Worm (Caenorhabditis elegans) whole organism, mixed stage, embryonic: ENCODE measurements around the gene lbp-1.

Source experiments
- M03D4.4 ChIP-seq: sonication (generic microtip); optimal IDR thresholded peaks from 2 replicates; lab custom pipeline; 2017; ENCODE audit warnings: mild to moderate bottlenecking, missing genetic modification characterization, missing compliant biosample characterization
- bed-3 ChIP-seq: fragments of 200-800 bp; sonication (Bioruptor generic); optimal IDR thresholded peaks from 3 replicates; lab custom pipeline; 2018; ENCODE audit warnings: mild to moderate bottlenecking, missing genetic modification characterization, moderate library complexity, missing compliant biosample characterization
- ceh-39 ChIP-seq: fragments of 150-350 bp; optimal IDR thresholded peaks from 2 replicates; lab custom pipeline; 2014; ENCODE audit warnings: missing biosample characterization, missing genetic modification characterization
- ceh-43 ChIP-seq: fragments of 200-800 bp; sonication (Bioruptor generic); optimal IDR thresholded peaks from 2 replicates; lab custom pipeline; 2018; ENCODE audit warnings: mild to moderate bottlenecking, missing genetic modification characterization, moderate library complexity, missing compliant biosample characterization
- ceh-83 ChIP-seq: fragments of 200-800 bp; sonication (Bioruptor generic); optimal IDR thresholded peaks from 2 replicates; lab custom pipeline; 2018; ENCODE audit warnings: mild to moderate bottlenecking, missing genetic modification characterization, missing compliant biosample characterization
- ces-1 ChIP-seq: fragments of 150-350 bp; optimal IDR thresholded peaks from 2 replicates; lab custom pipeline; 2014; ENCODE audit warnings: missing biosample characterization, missing genetic modification reagents, missing genetic modification characterization
- cnd-1 ChIP-seq: fragments of 200-800 bp; sonication (Bioruptor generic); optimal IDR thresholded peaks from 2 replicates; lab custom pipeline; 2018; ENCODE audit warnings: mild to moderate bottlenecking, missing genetic modification characterization, missing compliant biosample characterization
- elt-1 ChIP-seq: sonication (generic microtip); optimal IDR thresholded peaks from 2 replicates; lab custom pipeline; 2017; ENCODE audit warnings: missing genetic modification characterization, mild to moderate bottlenecking, missing compliant biosample characterization, antibody characterized with exemption, moderate library complexity, borderline replicate concordance; ENCODE audit not compliant: insufficient read depth
- elt-3 ChIP-seq: fragments of 150-350 bp; optimal IDR thresholded peaks from 2 replicates; lab custom pipeline; 2014; ENCODE audit warnings: missing biosample characterization, missing genetic modification characterization
- hlh-1 ChIP-seq: fragments of 150-350 bp; optimal IDR thresholded peaks from 2 replicates; lab custom pipeline; 2014; ENCODE audit warnings: missing biosample characterization, missing genetic modification reagents, missing genetic modification characterization
- lin-13 ChIP-seq: fragments of 150-350 bp; optimal IDR thresholded peaks from 2 replicates; lab custom pipeline; 2014; ENCODE audit warnings: missing biosample characterization, missing genetic modification characterization
- mab-5 ChIP-seq: fragments of 150-350 bp; optimal IDR thresholded peaks from 2 replicates; lab custom pipeline; 2014; ENCODE audit warnings: missing biosample characterization, missing genetic modification characterization
- mep-1 ChIP-seq: fragments of 150-350 bp; optimal IDR thresholded peaks from 2 replicates; lab custom pipeline; 2017; ENCODE audit warnings: missing biosample characterization, missing genetic modification reagents, missing genetic modification characterization, inconsistent platforms
- mls-2 ChIP-seq: sonication (generic microtip); optimal IDR thresholded peaks from 2 replicates; lab custom pipeline; 2016; ENCODE audit warnings: mild to moderate bottlenecking, missing genetic modification characterization, moderate library complexity, missing compliant biosample characterization
- nhr-237 ChIP-seq: fragments of 150-350 bp; optimal IDR thresholded peaks from 2 replicates; lab custom pipeline; 2014; ENCODE audit warnings: missing biosample characterization, missing genetic modification characterization
- nhr-28 ChIP-seq: fragments of 150-350 bp; optimal IDR thresholded peaks from 2 replicates; lab custom pipeline; 2014; ENCODE audit warnings: missing biosample characterization, missing genetic modification characterization
- nhr-76 ChIP-seq: sonication (generic microtip); optimal IDR thresholded peaks from 2 replicates; lab custom pipeline; 2017; ENCODE audit warnings: missing biosample characterization, missing genetic modification characterization
- pha-4 ChIP-seq: fragments of 150-350 bp; optimal IDR thresholded peaks from 2 replicates; lab custom pipeline; 2018; ENCODE audit warnings: missing biosample characterization, missing genetic modification reagents, missing genetic modification characterization
- sem-2 ChIP-seq: fragments of 200-800 bp; sonication (Bioruptor generic); optimal IDR thresholded peaks from 2 replicates; lab custom pipeline; 2018; ENCODE audit warnings: mild to moderate bottlenecking, missing genetic modification characterization, missing compliant biosample characterization
- snpc-4 ChIP-seq: fragments of 150-350 bp; optimal IDR thresholded peaks from 2 replicates; lab custom pipeline; 2014; ENCODE audit warnings: missing biosample characterization, missing genetic modification characterization
- sptf-1 ChIP-seq: sonication (generic microtip); optimal IDR thresholded peaks from 2 replicates; lab custom pipeline; 2017; ENCODE audit warnings: mild to moderate bottlenecking, missing genetic modification characterization, moderate library complexity, missing compliant biosample characterization
- unc-39 ChIP-seq: fragments of 150-350 bp; optimal IDR thresholded peaks from 2 replicates; lab custom pipeline; 2014; ENCODE audit warnings: missing biosample characterization, missing genetic modification characterization
- zip-8 ChIP-seq: fragments of 150-350 bp; optimal IDR thresholded peaks from 2 replicates; lab custom pipeline; 2014; ENCODE audit warnings: missing biosample characterization, missing genetic modification characterization
- ztf-11 ChIP-seq: fragments of 150-350 bp; optimal IDR thresholded peaks from 2 replicates; lab custom pipeline; 2014; ENCODE audit warnings: missing biosample characterization, missing genetic modification characterization

Gene lbp-1

DNA sequence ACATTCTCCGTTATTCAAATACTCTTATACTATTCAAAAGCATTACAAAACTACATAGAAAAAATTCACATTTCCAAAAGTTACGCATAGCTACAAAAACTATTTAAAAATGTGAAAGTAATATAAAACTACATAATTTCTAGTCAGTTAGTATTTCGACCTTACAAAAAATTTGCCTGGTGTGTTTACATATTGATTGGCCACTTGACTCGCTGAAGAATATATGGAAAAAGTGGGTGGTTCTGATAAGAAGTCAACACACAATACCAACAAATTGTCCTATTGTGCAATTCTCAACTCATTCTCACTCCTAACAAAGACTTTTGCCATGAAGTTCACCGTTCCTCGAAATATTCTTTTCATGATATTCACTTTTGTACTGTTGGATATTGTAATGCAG lies 39.6 kb downstream of the lbp-1 start, which contains the start of gene K09C4.1:
Gene K09C4.1, plus strand, starts transcription at position 301 of the 400 bp plus-strand sequence.
- TF ChIP-seq mls-2 (no peak), zip-8 (no peak), bed-3 (GFP tag; lab: Kevin White, UChicago) (no peak), elt-1 (tag; lab: Kevin White, UChicago) (no peak), unc-39 (no peak), nhr-237 (no peak), ztf-11 (tag; lab: Kevin White, UChicago) (no peak), cnd-1 (no peak), ces-1 (GFP tag; lab: Kevin White, UChicago) (no peak), ceh-39 (tag; lab: Kevin White, UChicago) (no peak), hlh-1 (tag; lab: Kevin White, UChicago) (no peak)

DNA sequence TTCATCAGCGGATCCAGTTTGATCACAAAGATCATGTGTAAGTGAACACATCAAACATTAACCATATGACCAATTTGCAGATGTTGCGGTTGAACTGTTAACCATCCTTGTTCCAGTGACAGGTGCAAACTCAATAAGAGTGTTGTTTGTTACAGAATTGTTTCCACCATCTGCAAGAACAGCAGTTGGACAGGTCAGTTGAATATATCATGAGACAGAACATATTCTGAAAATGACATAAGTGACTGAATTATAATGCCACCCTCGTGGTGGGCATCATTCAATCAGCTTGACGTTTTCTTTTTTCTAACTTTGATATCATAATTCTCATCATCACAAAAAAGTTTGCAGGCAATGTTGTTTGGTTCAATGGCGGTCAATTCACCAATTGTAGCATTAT lies 41.6 kb downstream of the lbp-1 start:
- TF ChIP-seq sem-2 (GFP tag; lab: Kevin White, UChicago) (no peak), sptf-1 (no peak), ces-1 (GFP tag; lab: Kevin White, UChicago) (no peak), lin-13 (tag; lab: Kevin White, UChicago) (no peak), elt-3 (tag; lab: Kevin White, UChicago) (no peak)

ce11 chrX:3301770-3302169 lies 42.8 kb downstream of the lbp-1 start, which contains the start of gene F11D5.5:
Gene F11D5.5 (plus strand): TSS chrX:3302070.
- TF ChIP-seq snpc-4 (tag; lab: Kevin White, UChicago) (no peak), mep-1 (tag; lab: Kevin White, UChicago) (no peak), nhr-28 (tag; lab: Kevin White, UChicago) (no peak), nhr-76 (no peak), M03D4.4 (tag; lab: Kevin White, UChicago) (no peak), hlh-1 (tag; lab: Kevin White, UChicago) (no peak), ceh-83 (no peak)
- TF ChIP-seq, all 35 proteins: peak for 0

DNA sequence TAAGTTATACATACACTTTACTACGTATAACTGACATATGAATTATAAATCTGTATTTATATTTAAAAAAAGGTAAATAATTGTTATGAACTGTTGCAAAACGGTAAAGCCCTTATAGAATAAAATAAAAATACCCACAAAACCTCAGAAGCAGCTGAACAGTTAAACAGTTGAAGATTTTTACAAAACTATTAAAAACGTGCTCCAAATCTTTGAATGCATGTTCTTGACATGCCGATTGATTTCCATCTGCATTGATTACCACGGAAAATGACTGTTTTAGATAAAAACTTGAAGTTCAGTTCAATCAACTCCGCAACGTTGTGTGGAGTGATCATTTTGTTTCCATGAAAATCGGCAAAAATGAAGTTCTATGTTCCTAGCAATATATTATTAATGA lies 45.1 kb downstream of the lbp-1 start, which contains the start of gene F11D5.7:
Gene F11D5.7, plus strand, starts transcription at position 301 of the 400 bp plus-strand sequence.
- TF ChIP-seq unc-39 (no peak), ceh-43 (GFP tag; lab: Kevin White, UChicago) (no peak), elt-1 (tag; lab: Kevin White, UChicago) (no peak)
- TF ChIP-seq, all 35 proteins: peak for 0

- no peak for TF ChIP-seq mab-5
- peak; percentile 53 for TF ChIP-seq pha-4 (tag; lab: Kevin White, UChicago)
These were observed 47.8 kb downstream of the lbp-1 start for ce11 chrX:3306594-3307296.
